Worm (Caenorhabditis elegans) whole organism, L4 larva: ENCODE data around the gene F54A3.2.

Source experiments
- F26F4.8 ChIP-seq: fragments of 200-800 bp; sonication (Bioruptor generic); conservative IDR thresholded peaks from 2 replicates; pipeline ENCODE4 v1.3.6; 2022; ENCODE audit warnings: missing genetic modification characterization, missing compliant biosample characterization
- F37D6.2 ChIP-seq: sonication (generic microtip); optimal IDR thresholded peaks from 2 replicates; lab custom pipeline; 2016; ENCODE audit warnings: mild to moderate bottlenecking, missing genetic modification characterization, missing compliant biosample characterization
- F49E8.2 ChIP-seq: sonication (generic microtip); optimal IDR thresholded peaks from 2 replicates; lab custom pipeline; 2016; ENCODE audit warnings: missing compliant biosample characterization, mild to moderate bottlenecking, missing genetic modification characterization, borderline replicate concordance
- Y48G9A.11 ChIP-seq: fragments of 200-800 bp; sonication (Bioruptor generic); IDR thresholded peaks from 2 replicates; pipeline ENCODE4 v1.3.6; 2022; ENCODE audit warnings: missing genetic modification reagents, missing genetic modification characterization, missing compliant biosample characterization
- Y5F2A.4 ChIP-seq: fragments of 200-800 bp; sonication (Bioruptor generic); optimal IDR thresholded peaks from 2 replicates; lab custom pipeline; 2018; ENCODE audit warnings: mild to moderate bottlenecking, missing genetic modification characterization, missing compliant biosample characterization
- Y75B8A.6 ChIP-seq: fragments of 200-800 bp; sonication (Bioruptor generic); IDR thresholded peaks from 2 replicates; pipeline ENCODE4 v1.3.6; 2022; ENCODE audit warnings: missing genetic modification reagents, missing genetic modification characterization, missing compliant biosample characterization
- aly-2 ChIP-seq: sonication (generic microtip); optimal IDR thresholded peaks from 2 replicates; lab custom pipeline; 2018; ENCODE audit warnings: missing biosample characterization, missing genetic modification characterization
- ceh-20 ChIP-seq: fragments of 200-800 bp; sonication (Bioruptor generic); IDR thresholded peaks from 2 replicates; pipeline ENCODE4 v1.3.6; 2022; ENCODE audit warnings: missing genetic modification reagents, missing genetic modification characterization, missing compliant biosample characterization
- ceh-32 ChIP-seq: sonication (generic microtip); optimal IDR thresholded peaks from 2 replicates; lab custom pipeline; 2016; ENCODE audit warnings: mild to moderate bottlenecking, missing genetic modification characterization, missing compliant biosample characterization; ENCODE audit not compliant: poor library complexity
- ces-1 ChIP-seq: fragments of 150-350 bp; sonication (generic microtip); optimal IDR thresholded peaks from 4 replicates; lab custom pipeline; 2014; ENCODE audit warnings: missing biosample characterization, missing genetic modification reagents, missing genetic modification characterization
- ctbp-1 ChIP-seq: fragments of 200-800 bp; sonication (Bioruptor generic); IDR thresholded peaks from 2 replicates; pipeline ENCODE4 v1.3.6; 2022; ENCODE audit warnings: missing genetic modification reagents, missing genetic modification characterization, missing compliant biosample characterization
- daf-12 ChIP-seq: fragments of 150-350 bp; optimal IDR thresholded peaks from 2 replicates; lab custom pipeline; 2014; ENCODE audit warnings: missing biosample characterization, missing genetic modification reagents, missing genetic modification characterization
- daf-19 ChIP-seq: fragments of 200-800 bp; sonication (Bioruptor generic); conservative IDR thresholded peaks from 2 replicates; pipeline ENCODE4 v1.3.6; 2022; ENCODE audit warnings: missing genetic modification characterization, missing compliant biosample characterization
- daf-8 ChIP-seq: fragments of 200-800 bp; sonication (Bioruptor generic); IDR thresholded peaks from 2 replicates; pipeline ENCODE4 v1.3.6; 2022; ENCODE audit warnings: missing genetic modification characterization, missing compliant biosample characterization
- dmd-6 ChIP-seq: fragments of 200-800 bp; sonication (Bioruptor generic); IDR thresholded peaks from 2 replicates; pipeline ENCODE4 v1.3.6; 2022; ENCODE audit warnings: missing genetic modification reagents, missing genetic modification characterization, missing compliant biosample characterization
- dpl-1 ChIP-seq: fragments of 150-350 bp; optimal IDR thresholded peaks from 2 replicates; lab custom pipeline; 2014; ENCODE audit warnings: missing biosample characterization, missing genetic modification reagents, missing genetic modification characterization
- dve-1 ChIP-seq: sonication (generic microtip); optimal IDR thresholded peaks from 2 replicates; lab custom pipeline; 2017; ENCODE audit warnings: antibody characterized with exemption, mild to moderate bottlenecking, missing genetic modification characterization, missing compliant biosample characterization; ENCODE audit not compliant: insufficient read depth
- egl-27 ChIP-seq: sonication (generic microtip); optimal IDR thresholded peaks from 3 replicates; lab custom pipeline; 2017; ENCODE audit warnings: missing biosample characterization, missing genetic modification reagents, missing genetic modification characterization
- gei-8 ChIP-seq: fragments of 200-800 bp; sonication (Bioruptor generic); optimal IDR thresholded peaks from 2 replicates; lab custom pipeline; 2018; ENCODE audit warnings: mild to moderate bottlenecking, missing genetic modification characterization, missing compliant biosample characterization
- hlh-11 ChIP-seq: fragments of 200-800 bp; sonication (Bioruptor generic); optimal IDR thresholded peaks from 2 replicates; lab custom pipeline; 2018; ENCODE audit warnings: mild to moderate bottlenecking, missing genetic modification characterization, missing compliant biosample characterization
- hmg-1.1 ChIP-seq: fragments of 200-800 bp; sonication (Bioruptor generic); IDR thresholded peaks from 2 replicates; pipeline ENCODE4 v1.3.6; 2022; ENCODE audit warnings: missing genetic modification reagents, missing genetic modification characterization, missing compliant biosample characterization
- jun-1 ChIP-seq: fragments of 150-350 bp; optimal IDR thresholded peaks from 2 replicates; lab custom pipeline; 2014; ENCODE audit warnings: missing biosample characterization, missing genetic modification reagents, missing genetic modification characterization
- lim-7 ChIP-seq: fragments of 200-800 bp; sonication (Bioruptor generic); IDR thresholded peaks from 2 replicates; pipeline ENCODE4 v1.3.6; 2022; ENCODE audit warnings: missing genetic modification characterization, missing compliant biosample characterization
- lin-15B ChIP-seq: fragments of 150-350 bp; sonication (generic microtip); optimal IDR thresholded peaks from 3 replicates; lab custom pipeline; 2014; ENCODE audit warnings: missing biosample characterization, missing genetic modification characterization
- lin-29 ChIP-seq: fragments of 200-800 bp; sonication (Bioruptor generic); IDR thresholded peaks from 2 replicates; pipeline ENCODE4 v1.3.6; 2022; ENCODE audit warnings: missing genetic modification reagents, missing genetic modification characterization, missing compliant biosample characterization
- lin-38 ChIP-seq: fragments of 200-800 bp; sonication (Bioruptor generic); IDR thresholded peaks from 2 replicates; pipeline ENCODE4 v1.3.6; 2022; ENCODE audit warnings: missing genetic modification reagents, missing genetic modification characterization, missing compliant biosample characterization
- lir-3 ChIP-seq: sonication (generic microtip); optimal IDR thresholded peaks from 2 replicates; lab custom pipeline; 2016; ENCODE audit warnings: mild to moderate bottlenecking, missing genetic modification characterization, missing compliant biosample characterization
- madf-9 ChIP-seq: fragments of 200-800 bp; sonication (Bioruptor generic); conservative IDR thresholded peaks from 2 replicates; pipeline ENCODE4 v1.3.6; 2022; ENCODE audit warnings: missing genetic modification reagents, missing genetic modification characterization, missing compliant biosample characterization
- mdt-29 ChIP-seq: fragments of 200-800 bp; sonication (Bioruptor generic); IDR thresholded peaks from 2 replicates; pipeline ENCODE4 v1.3.6; 2022; ENCODE audit warnings: missing genetic modification reagents, missing genetic modification characterization, missing compliant biosample characterization
- mes-2 ChIP-seq: sonication (generic microtip); optimal IDR thresholded peaks from 2 replicates; lab custom pipeline; 2016; ENCODE audit warnings: missing genotype, mild to moderate bottlenecking, missing genetic modification characterization, missing compliant biosample characterization; ENCODE audit not compliant: poor library complexity, severe bottlenecking
- nhr-11 ChIP-seq: fragments of 150-350 bp; optimal IDR thresholded peaks from 2 replicates; lab custom pipeline; 2014; ENCODE audit warnings: missing biosample characterization, missing genetic modification characterization
- nhr-42 ChIP-seq: fragments of 200-800 bp; sonication (Bioruptor generic); IDR thresholded peaks from 2 replicates; pipeline ENCODE4 v1.3.6; 2022; ENCODE audit warnings: missing genetic modification characterization, missing compliant biosample characterization
- nhr-6 ChIP-seq: fragments of 150-350 bp; optimal IDR thresholded peaks from 2 replicates; lab custom pipeline; 2014; ENCODE audit warnings: missing biosample characterization, missing genetic modification characterization
- php-3 ChIP-seq: fragments of 200-800 bp; sonication (Bioruptor generic); IDR thresholded peaks from 2 replicates; pipeline ENCODE4 v1.3.6; 2022; ENCODE audit warnings: missing genetic modification reagents, missing genetic modification characterization, missing compliant biosample characterization
- saeg-2 ChIP-seq: fragments of 200-800 bp; sonication (Bioruptor generic); IDR thresholded peaks from 2 replicates; pipeline ENCODE4 v1.3.6; 2022; ENCODE audit warnings: missing genetic modification reagents, missing genetic modification characterization, missing compliant biosample characterization
- sdz-12 ChIP-seq: fragments of 200-800 bp; sonication (Bioruptor generic); optimal IDR thresholded peaks from 2 replicates; lab custom pipeline; 2018; ENCODE audit warnings: mild to moderate bottlenecking, missing genetic modification characterization, missing compliant biosample characterization
- set-16 ChIP-seq: fragments of 200-800 bp; sonication (Bioruptor generic); IDR thresholded peaks from 2 replicates; pipeline ENCODE4 v1.3.6; 2022; ENCODE audit warnings: missing genetic modification reagents, missing genetic modification characterization, missing compliant biosample characterization
- snpc-1.2 ChIP-seq: fragments of 200-800 bp; sonication (Bioruptor generic); IDR thresholded peaks from 2 replicates; pipeline ENCODE4 v1.3.6; 2022; ENCODE audit warnings: missing genetic modification reagents, missing genetic modification characterization, missing compliant biosample characterization
- tag-97 ChIP-seq: fragments of 200-800 bp; sonication (Bioruptor generic); IDR thresholded peaks from 2 replicates; pipeline ENCODE4 v1.3.6; 2022; ENCODE audit warnings: missing genetic modification characterization, missing compliant biosample characterization
- tra-1 ChIP-seq: fragments of 200-800 bp; sonication (Bioruptor generic); IDR thresholded peaks from 2 replicates; pipeline ENCODE4 v1.3.6; 2022; ENCODE audit warnings: missing genetic modification reagents, missing genetic modification characterization, missing compliant biosample characterization
- unc-62 ChIP-seq, 3 experiments: fragments of 150-350 bp in 1 of 3; sonication (generic microtip); optimal IDR thresholded peaks in 2 of 3; peaks in 1 of 3; 1 replicate in 1 of 3; 2 replicates in 2 of 3; lab custom pipeline; 2014 to 2017; ENCODE audit warnings: missing biosample characterization in 3 of 3, missing genetic modification characterization in 3 of 3, missing genetic modification reagents in 3 of 3, missing genotype in 1 of 3
- zag-1 ChIP-seq: fragments of 150-350 bp; optimal IDR thresholded peaks from 2 replicates; lab custom pipeline; 2014; ENCODE audit warnings: missing biosample characterization, missing genetic modification characterization
- zip-2 ChIP-seq: fragments of 150-350 bp; optimal IDR thresholded peaks from 2 replicates; lab custom pipeline; 2014; ENCODE audit warnings: missing biosample characterization, missing genetic modification characterization

F54A3.2 gene

DNA sequence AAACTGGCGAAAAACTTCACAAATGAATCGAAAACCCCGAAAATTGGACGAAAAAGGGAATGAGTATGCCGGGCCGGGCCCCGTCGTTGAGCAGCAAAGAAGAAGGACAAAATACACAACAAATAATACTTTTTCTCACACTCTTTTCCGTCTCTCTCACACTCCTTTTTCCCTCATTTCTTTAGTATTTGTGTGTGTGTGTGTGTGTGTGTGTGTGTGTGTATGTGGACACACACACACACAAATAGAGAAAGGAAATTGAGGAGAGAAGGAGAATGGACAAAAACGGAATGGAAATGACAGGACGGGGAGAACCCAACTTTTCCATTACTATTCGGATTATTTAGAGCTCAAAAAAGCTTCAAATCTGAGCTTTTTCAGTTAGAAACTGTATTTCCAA lies 47.9 kb upstream of the F54A3.2 start (continued):
- TF ChIP-seq nhr-6: peak; percentile 66
- TF ChIP-seq lin-15B (tag; lab: Kevin White, UChicago): no peak
- no peak for TF ChIP-seq gei-8 (GFP tag; lab: Kevin White, UChicago)
- no peak for TF ChIP-seq lir-3 (tag; lab: Kevin White, UChicago)
- no peak for TF ChIP-seq tag-97 (GFP tag; lab: Robert Waterston, UW)
- TF ChIP-seq F49E8.2: no peak
- TF ChIP-seq Y48G9A.11 (GFP tag; lab: Robert Waterston, UW): no peak
- no peak for TF ChIP-seq daf-12 (tag; lab: Kevin White, UChicago)
- no peak for TF ChIP-seq zag-1 (tag; lab: Kevin White, UChicago)
- TF ChIP-seq egl-27 (tag; lab: Kevin White, UChicago): no peak
- TF ChIP-seq mdt-29 (GFP tag; lab: Robert Waterston, UW): no peak
- TF ChIP-seq saeg-2 (GFP tag; lab: Robert Waterston, UW): no peak
- no peak for TF ChIP-seq Y75B8A.6 (GFP tag; lab: Robert Waterston, UW)
- no peak for TF ChIP-seq F37D6.2 (tag; lab: Kevin White, UChicago)
- no peak for TF ChIP-seq Y5F2A.4 (GFP tag; lab: Kevin White, UChicago)
- TF ChIP-seq lin-38 (GFP tag; lab: Robert Waterston, UW): no peak
- no peak for TF ChIP-seq ctbp-1 (GFP tag; lab: Robert Waterston, UW)
- TF ChIP-seq nhr-42 (GFP tag; lab: Robert Waterston, UW): no peak
- no peak for TF ChIP-seq set-16 (GFP tag; lab: Robert Waterston, UW)
- no peak for TF ChIP-seq daf-8 (GFP tag; lab: Robert Waterston, UW)
- TF ChIP-seq hlh-11 (tag; lab: Kevin White, UChicago): peak; percentile 31
- TF ChIP-seq F26F4.8: no peak
- peak; percentile 6 for TF ChIP-seq dpl-1
- TF ChIP-seq lin-29: no peak
- TF ChIP-seq dve-1 (tag; lab: Kevin White, UChicago): peak; percentile 48
- 0 out of 2 replicates have a peak, but pooled peaks have one; percentile 26 for TF ChIP-seq hmg-1.1 (GFP tag; lab: Robert Waterston, UW)
- no peak for TF ChIP-seq jun-1 (tag; lab: Kevin White, UChicago)
- TF ChIP-seq dmd-6 (GFP tag; lab: Robert Waterston, UW): no peak
- no peak for TF ChIP-seq madf-9
- TF ChIP-seq tra-1 (GFP tag; lab: Robert Waterston, UW): no peak
- no peak for TF ChIP-seq aly-2 (tag; lab: Kevin White, UChicago)
- TF ChIP-seq zip-2 (tag; lab: Kevin White, UChicago): no peak
- no peak for TF ChIP-seq ces-1 (GFP tag; lab: Kevin White, UChicago)
- TF ChIP-seq lim-7 (GFP tag; lab: Robert Waterston, UW): no peak
- no peak for TF ChIP-seq daf-19
- TF ChIP-seq mes-2 (tag; lab: Kevin White, UChicago): peak; percentile 52
- TF ChIP-seq snpc-1.2: no peak
- no peak for TF ChIP-seq sdz-12 (GFP tag; lab: Kevin White, UChicago)
- no peak for TF ChIP-seq ceh-20 (GFP tag; lab: Robert Waterston, UW)
- TF ChIP-seq nhr-11 (tag; lab: Kevin White, UChicago): no peak
- no peak for TF ChIP-seq ceh-32 (tag; lab: Kevin White, UChicago)
- no peak for TF ChIP-seq php-3 (GFP tag; lab: Robert Waterston, UW)
- TF ChIP-seq, all 104 proteins: peak for 14

DNA sequence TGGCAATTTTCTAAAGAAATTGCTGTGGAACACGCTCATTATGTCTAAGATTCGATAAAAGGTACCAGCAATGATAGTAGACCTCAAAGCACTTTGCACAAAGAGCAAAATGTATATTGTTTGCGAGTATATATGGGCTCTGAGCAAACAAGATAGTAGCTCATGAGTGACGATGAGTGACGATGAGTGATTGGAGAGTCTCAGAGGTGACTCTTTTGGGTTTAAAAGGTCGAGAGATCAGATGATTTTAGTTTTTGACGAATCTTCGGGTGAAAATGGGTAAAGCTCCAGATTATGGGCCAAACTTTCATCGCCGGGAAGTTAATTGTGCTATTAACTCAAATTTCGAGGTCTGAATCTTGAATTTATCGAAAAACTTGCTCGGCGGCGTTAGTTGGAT lies 46.7 kb upstream of the F54A3.2 start:
- no peak for TF ChIP-seq sdz-12 (GFP tag; lab: Kevin White, UChicago)
- 0 out of 2 replicates have a peak, but pooled peaks have one; percentile 14 for TF ChIP-seq ceh-20 (GFP tag; lab: Robert Waterston, UW)
- peak in 1 of 2 experiments; percentile 98 for TF ChIP-seq unc-62 (GFP tag; optimal IDR thresholded peaks at IDR 0.05 in 1 of 2; lab: Kevin White, UChicago)
- TF ChIP-seq unc-62 (tag; optimal IDR thresholded peaks at IDR 0.05; lab: Kevin White, UChicago): no peak
